Worm (Caenorhabditis elegans) whole organism, L1 larva: ENCODE measurements around the gene F07C6.2.

Source experiments
- C16A3.4 ChIP-seq: fragments of 150-350 bp; optimal IDR thresholded peaks from 2 replicates; lab custom pipeline; 2014; ENCODE audit warnings: missing biosample characterization, missing genetic modification characterization
- F16B12.6 ChIP-seq: fragments of 150-350 bp; optimal IDR thresholded peaks from 2 replicates; lab custom pipeline; 2014; ENCODE audit warnings: missing biosample characterization, missing genetic modification characterization
- Y116A8C.19 ChIP-seq: sonication (generic microtip); optimal IDR thresholded peaks from 2 replicates; lab custom pipeline; 2016; ENCODE audit warnings: missing compliant biosample characterization, missing genetic modification characterization, borderline replicate concordance
- aly-2 ChIP-seq: fragments of 150-350 bp; optimal IDR thresholded peaks from 2 replicates; lab custom pipeline; 2014; ENCODE audit warnings: missing biosample characterization, missing genetic modification characterization
- ama-1 ChIP-seq: fragments of 150-350 bp; optimal IDR thresholded peaks from 2 replicates; lab custom pipeline; 2014
- efl-1 ChIP-seq, 4 experiments: fragments of 150-350 bp; optimal IDR thresholded peaks in 3 of 4; peaks in 1 of 4; 1 replicate in 1 of 4; 2 replicates in 3 of 4; lab custom pipeline; 2014; ENCODE audit warnings: missing biosample characterization in 2 of 4, missing genetic modification characterization in 2 of 4, missing genetic modification reagents in 2 of 4
- egl-27 ChIP-seq, 2 experiments: fragments of 150-350 bp in 1 of 2; sonication (generic microtip); optimal IDR thresholded peaks; 3 replicates each; lab custom pipeline; 2017 to 2018; ENCODE audit warnings: missing biosample characterization in 2 of 2, missing genetic modification characterization in 2 of 2, missing genetic modification reagents in 2 of 2
- elt-2 ChIP-seq: sonication (generic microtip); optimal IDR thresholded peaks from 2 replicates; lab custom pipeline; 2016; ENCODE audit warnings: missing genetic modification characterization, mild to moderate bottlenecking, inconsistent platforms, missing compliant biosample characterization, missing genetic modification reagents
- fkh-8 ChIP-seq: sonication (generic microtip); optimal IDR thresholded peaks from 2 replicates; lab custom pipeline; 2016; ENCODE audit warnings: mild to moderate bottlenecking, missing genetic modification characterization, missing compliant biosample characterization
- hlh-17 ChIP-seq: fragments of 200-800 bp; sonication (Bioruptor generic); optimal IDR thresholded peaks from 2 replicates; lab custom pipeline; 2018; ENCODE audit warnings: missing genetic modification characterization, mild to moderate bottlenecking, missing compliant biosample characterization, moderate library complexity, borderline replicate concordance
- jun-1 ChIP-seq: fragments of 150-350 bp; optimal IDR thresholded peaks from 2 replicates; lab custom pipeline; 2014; ENCODE audit warnings: missing biosample characterization, missing genetic modification reagents, missing genetic modification characterization
- lin-13 ChIP-seq: fragments of 150-350 bp; optimal IDR thresholded peaks from 2 replicates; lab custom pipeline; 2014; ENCODE audit warnings: missing biosample characterization, missing genetic modification reagents, missing genetic modification characterization
- lin-14 ChIP-seq: fragments of 200-800 bp; sonication (Bioruptor generic); optimal IDR thresholded peaks from 2 replicates; lab custom pipeline; 2018; ENCODE audit warnings: mild to moderate bottlenecking, missing genetic modification characterization, moderate library complexity, missing compliant biosample characterization
- lin-35 ChIP-seq, 2 experiments: fragments of 150-350 bp; optimal IDR thresholded peaks; 2 replicates each; lab custom pipeline; 2014; ENCODE audit warnings: missing biosample characterization in 2 of 2, missing genetic modification characterization in 2 of 2, missing genetic modification reagents in 2 of 2
- lin-39 ChIP-seq: fragments of 150-350 bp; optimal IDR thresholded peaks from 2 replicates; lab custom pipeline; 2014; ENCODE audit warnings: missing biosample characterization, missing genetic modification reagents, missing genetic modification characterization
- mep-1 ChIP-seq: fragments of 150-350 bp; optimal IDR thresholded peaks from 2 replicates; lab custom pipeline; 2014; ENCODE audit warnings: missing biosample characterization, missing genetic modification characterization
- nhr-19 ChIP-seq: fragments of 200-800 bp; sonication (Bioruptor generic); conservative IDR thresholded peaks from 2 replicates; pipeline ENCODE4 v1.3.6; 2022; ENCODE audit warnings: missing genetic modification characterization, missing compliant biosample characterization
- nhr-237 ChIP-seq: fragments of 150-350 bp; optimal IDR thresholded peaks from 2 replicates; lab custom pipeline; 2014; ENCODE audit warnings: missing biosample characterization, missing genetic modification characterization
- nhr-71 ChIP-seq: sonication (generic microtip); optimal IDR thresholded peaks from 2 replicates; lab custom pipeline; 2016; ENCODE audit warnings: mild to moderate bottlenecking, missing genetic modification characterization, moderate library complexity, missing compliant biosample characterization
- nhr-85 ChIP-seq: sonication (generic microtip); peaks from one replicate; lab custom pipeline; 2016; ENCODE audit warnings: missing genetic modification characterization, inconsistent platforms, missing compliant biosample characterization
- nhr-90 ChIP-seq: sonication (generic microtip); optimal IDR thresholded peaks from 2 replicates; lab custom pipeline; 2016; ENCODE audit warnings: mild to moderate bottlenecking, missing genetic modification characterization, missing compliant biosample characterization; ENCODE audit not compliant: poor library complexity
- pqm-1 ChIP-seq: sonication (generic microtip); optimal IDR thresholded peaks from 3 replicates; lab custom pipeline; 2017; ENCODE audit warnings: missing biosample characterization, missing genetic modification characterization
- skn-1 ChIP-seq: fragments of 150-350 bp; optimal IDR thresholded peaks from 2 replicates; lab custom pipeline; 2014; ENCODE audit warnings: missing biosample characterization, missing genetic modification characterization
- snpc-4 ChIP-seq: fragments of 150-350 bp; optimal IDR thresholded peaks from 2 replicates; lab custom pipeline; 2014; ENCODE audit warnings: missing biosample characterization, missing genetic modification characterization
- sox-4 ChIP-seq: sonication (generic microtip); optimal IDR thresholded peaks from 2 replicates; lab custom pipeline; 2016; ENCODE audit warnings: missing genetic modification characterization, missing compliant biosample characterization
- swsn-7 ChIP-seq: sonication (generic microtip); optimal IDR thresholded peaks from 2 replicates; lab custom pipeline; 2016; ENCODE audit warnings: missing genetic modification characterization, missing compliant biosample characterization
- unc-130 ChIP-seq: fragments of 150-350 bp; optimal IDR thresholded peaks from 2 replicates; lab custom pipeline; 2017; ENCODE audit warnings: missing biosample characterization, missing genetic modification characterization, inconsistent platforms
- unc-62 ChIP-seq: fragments of 150-350 bp; optimal IDR thresholded peaks from 2 replicates; lab custom pipeline; 2014; ENCODE audit warnings: missing biosample characterization, missing genetic modification reagents, missing genetic modification characterization
- unc-86 ChIP-seq: sonication (generic microtip); optimal IDR thresholded peaks from 2 replicates; lab custom pipeline; 2016; ENCODE audit warnings: missing genetic modification characterization, missing compliant biosample characterization
- zip-4 ChIP-seq: fragments of 200-800 bp; sonication (Bioruptor generic); optimal IDR thresholded peaks from 2 replicates; lab custom pipeline; 2018; ENCODE audit warnings: mild to moderate bottlenecking, missing genetic modification characterization, moderate library complexity, missing compliant biosample characterization
- ztf-11 ChIP-seq, 2 experiments: sonication (generic microtip); optimal IDR thresholded peaks; 2 replicates each; lab custom pipeline; 2016 to 2017; ENCODE audit warnings: missing genetic modification characterization in 2 of 2, missing biosample characterization in 1 of 2, missing compliant biosample characterization in 1 of 2

The F07C6.2 gene

ce11 chrIV:12793621-12794020, 2.6 kb downstream of the F07C6.2 start, which contains the start of gene pin-2:
Gene pin-2 (plus strand): TSS chrIV:12793847.
- TF ChIP-seq Y116A8C.19 (tag; lab: Kevin White, UChicago) = no peak
- TF ChIP-seq snpc-4 (tag; lab: Kevin White, UChicago) = no peak
- no peak for TF ChIP-seq pqm-1 (tag; lab: Kevin White, UChicago)
- no peak for TF ChIP-seq C16A3.4 (tag; lab: Kevin White, UChicago)
- TF ChIP-seq, all 84 proteins: peak for 0

ce11 chrIV:12795371-12795936, 4.5 kb downstream of the F07C6.2 start:
- TF ChIP-seq hlh-17 (GFP tag; lab: Kevin White, UChicago) = no peak
- TF ChIP-seq nhr-90 (tag; lab: Kevin White, UChicago) = peak; percentile 8
- TF ChIP-seq nhr-85 (tag; lab: Kevin White, UChicago) = peak; percentile 53
- TF ChIP-seq elt-2 (tag; lab: Kevin White, UChicago) = peak; percentile 28
- TF ChIP-seq lin-39 (tag; lab: Kevin White, UChicago) = no peak
- TF ChIP-seq nhr-71 (tag; lab: Kevin White, UChicago) = peak; percentile 23
- TF ChIP-seq sox-4 (tag; lab: Kevin White, UChicago) = no peak
- TF ChIP-seq ama-1 (lab: Kevin White, UChicago) = no peak
- TF ChIP-seq snpc-4 (tag; lab: Kevin White, UChicago) = peak; percentile 80
- TF ChIP-seq nhr-19 = 0 out of 2 replicates have a peak, but pooled peaks have one; percentile 31
- TF ChIP-seq fkh-8 (tag; lab: Kevin White, UChicago) = no peak
- no peak for TF ChIP-seq F16B12.6 (tag; lab: Kevin White, UChicago)
- TF ChIP-seq ztf-11 (tag; optimal IDR thresholded peaks at IDR 0.05; lab: Kevin White, UChicago) = no peak
- TF ChIP-seq nhr-237 (tag; lab: Kevin White, UChicago) = no peak

DNA sequence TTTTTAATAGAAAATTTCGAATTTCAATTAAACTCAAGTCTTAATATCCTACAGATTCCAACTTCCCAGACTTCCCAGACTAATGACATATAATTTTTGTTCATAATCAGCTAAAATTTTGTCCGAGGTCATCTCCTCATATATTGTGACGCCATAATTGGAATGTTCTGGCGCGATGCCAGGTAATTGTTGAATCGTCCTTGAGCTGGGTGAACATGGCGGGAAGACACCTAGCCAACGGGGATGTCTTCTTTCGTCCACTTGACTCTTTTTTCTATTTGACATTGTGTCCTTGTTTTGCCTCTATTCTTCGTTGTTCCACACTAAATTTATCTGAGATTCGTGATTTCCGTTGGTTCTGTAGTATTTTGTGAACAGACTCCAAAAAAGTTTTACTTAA, 5.8 kb downstream of the F07C6.2 start:
- peak; percentile 81 for TF ChIP-seq nhr-85 (tag; lab: Kevin White, UChicago)
- no peak for TF ChIP-seq mep-1 (tag; lab: Kevin White, UChicago)
- TF ChIP-seq lin-14 (GFP tag; lab: Kevin White, UChicago) = peak; percentile 66
- TF ChIP-seq unc-130 (tag; lab: Kevin White, UChicago) = no peak
- TF ChIP-seq, all 84 proteins: peak for 2

- no peak for TF ChIP-seq aly-2 (tag; lab: Kevin White, UChicago)
- no peak for TF ChIP-seq nhr-85 (tag; lab: Kevin White, UChicago)
- no peak for TF ChIP-seq efl-1 (optimal IDR thresholded peaks at IDR 0.05; lab: Kevin White, UChicago)
- no peak for TF ChIP-seq efl-1 (GFP tag; optimal IDR thresholded peaks at IDR 0.05 in 1 of 2; lab: Kevin White, UChicago)
- no peak for TF ChIP-seq jun-1 (tag; lab: Kevin White, UChicago)
- TF ChIP-seq unc-86 (tag; lab: Kevin White, UChicago) = no peak
- no peak for TF ChIP-seq lin-35 (GFP tag; optimal IDR thresholded peaks at IDR 0.05; lab: Kevin White, UChicago)
- TF ChIP-seq unc-62 (GFP tag; lab: Kevin White, UChicago) = no peak
- TF ChIP-seq lin-13 = no peak
- TF ChIP-seq, all 84 proteins: peak for 0
Measured at ce11 chrIV:12805595-12805994, 14.6 kb downstream of the F07C6.2 start, which contains the start of gene F07C6.4. Gene F07C6.4 (plus strand): TSS chrIV:12805924.

ce11 chrIV:12811554-12811953, 20.6 kb downstream of the F07C6.2 start:
- no peak for TF ChIP-seq swsn-7 (tag; lab: Kevin White, UChicago)
- peak; percentile 27 for TF ChIP-seq unc-86 (tag; lab: Kevin White, UChicago)
- TF ChIP-seq egl-27 (tag; optimal IDR thresholded peaks at IDR 0.05; lab: Kevin White, UChicago) = no peak
- TF ChIP-seq skn-1 (tag; lab: Kevin White, UChicago) = no peak

ce11 chrIV:12813822-12814221, 22.9 kb downstream of the F07C6.2 start:
- no peak for TF ChIP-seq efl-1 (optimal IDR thresholded peaks at IDR 0.05; lab: Kevin White, UChicago)
- peak in 1 of 2 experiments; percentile 22 for TF ChIP-seq efl-1 (GFP tag; optimal IDR thresholded peaks at IDR 0.05 in 1 of 2; lab: Kevin White, UChicago)
- TF ChIP-seq zip-4 (GFP tag; lab: Kevin White, UChicago) = no peak
